Fruit fly (Drosophila melanogaster): ENCODE data around the gene CG12659.

DNA sequence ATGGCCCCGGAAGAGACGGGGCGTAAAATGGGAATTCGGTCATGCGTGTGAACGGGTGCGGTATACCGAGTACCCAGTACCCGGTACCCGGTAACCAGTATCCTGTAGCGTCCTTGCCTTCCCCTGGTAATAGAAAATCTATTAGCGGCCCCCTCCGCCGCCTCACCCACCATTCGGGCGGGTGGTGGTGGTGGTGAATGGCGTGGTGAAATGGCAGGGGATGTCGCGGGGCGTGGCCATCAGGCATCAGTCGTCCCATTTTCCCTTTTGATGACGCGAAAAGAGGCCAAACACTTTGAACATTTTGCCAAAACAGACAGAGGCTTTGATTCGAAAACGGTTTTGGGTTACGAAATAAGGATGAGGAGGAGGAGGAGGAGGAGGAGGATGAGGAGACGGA lies 16.4 kb upstream of the CG12659 start:
- TF ChIP-seq Blimp-1 (GFP tag; optimal IDR thresholded peaks at IDR 0.05), result no peak
- no peak for TF ChIP-seq CG11902 (GFP tag; optimal IDR thresholded peaks at IDR 0.05)
- TF ChIP-seq net (GFP tag; optimal IDR thresholded peaks at IDR 0.05), result no peak
